Worm (Caenorhabditis elegans) whole organism, young adult: ENCODE results near the gene msp-59.

Experiments used
- B0336.3 ChIP-seq: fragments of 200-800 bp; sonication (Bioruptor generic); IDR thresholded peaks from 2 replicates; pipeline ENCODE4 v1.3.6; 2022; ENCODE audit warnings: missing genetic modification characterization, missing compliant biosample characterization
- F10E7.11 ChIP-seq: sonication (generic microtip); optimal IDR thresholded peaks from 2 replicates; lab custom pipeline; 2017; ENCODE audit warnings: mild to moderate bottlenecking, missing genetic modification characterization, moderate library complexity, missing compliant biosample characterization
- F23B12.7 ChIP-seq: sonication (generic microtip); optimal IDR thresholded peaks from 2 replicates; lab custom pipeline; 2017; ENCODE audit warnings: missing genetic modification characterization, mild to moderate bottlenecking, missing compliant biosample characterization, antibody characterized with exemption, moderate library complexity; ENCODE audit not compliant: insufficient read depth
- F37B4.10 ChIP-seq: fragments of 200-800 bp; sonication (Bioruptor generic); IDR thresholded peaks from 2 replicates; pipeline ENCODE4 v1.3.6; 2022; ENCODE audit warnings: missing genetic modification characterization, missing compliant biosample characterization
- F39B2.1 ChIP-seq: fragments of 200-800 bp; sonication (Bioruptor generic); IDR thresholded peaks from 2 replicates; pipeline ENCODE4 v1.3.6; 2022; ENCODE audit warnings: missing genetic modification reagents, missing genetic modification characterization, missing compliant biosample characterization
- F57A8.1 ChIP-seq: fragments of 200-800 bp; sonication (Bioruptor generic); optimal IDR thresholded peaks from 2 replicates; lab custom pipeline; 2018; ENCODE audit warnings: mild to moderate bottlenecking, missing genetic modification characterization, moderate library complexity, missing compliant biosample characterization
- T07F8.4 ChIP-seq: sonication (generic microtip); optimal IDR thresholded peaks from 2 replicates; lab custom pipeline; 2016; ENCODE audit warnings: mild to moderate bottlenecking, missing genetic modification characterization, moderate library complexity, missing compliant biosample characterization
- Y67H2A.10 ChIP-seq: fragments of 200-800 bp; sonication (Bioruptor generic); conservative IDR thresholded peaks from 2 replicates; pipeline ENCODE4 v1.3.6; 2022; ENCODE audit warnings: missing genetic modification reagents, missing genetic modification characterization, missing compliant biosample characterization
- Y95B8A.8 ChIP-seq: fragments of 200-800 bp; sonication (Bioruptor generic); IDR thresholded peaks from 2 replicates; pipeline ENCODE4 v1.3.6; 2022; ENCODE audit warnings: missing genetic modification reagents, missing genetic modification characterization, missing compliant biosample characterization
- ZK185.1 ChIP-seq: sonication (generic microtip); optimal IDR thresholded peaks from 2 replicates; lab custom pipeline; 2016; ENCODE audit warnings: mild to moderate bottlenecking, missing genetic modification characterization, missing compliant biosample characterization; ENCODE audit not compliant: poor library complexity, severe bottlenecking
- athp-1 ChIP-seq: sonication (generic microtip); optimal IDR thresholded peaks from 2 replicates; lab custom pipeline; 2017; ENCODE audit warnings: mild to moderate bottlenecking, missing genetic modification characterization, missing compliant biosample characterization
- attf-3 ChIP-seq: fragments of 200-800 bp; sonication (Bioruptor generic); conservative IDR thresholded peaks from 2 replicates; pipeline ENCODE4 v1.3.6; 2022; ENCODE audit warnings: missing genetic modification reagents, missing genetic modification characterization, missing compliant biosample characterization
- bed-2 ChIP-seq: fragments of 200-800 bp; sonication (Bioruptor generic); IDR thresholded peaks from 2 replicates; pipeline ENCODE4 v1.3.6; 2022; ENCODE audit warnings: missing genetic modification reagents, missing genetic modification characterization, missing compliant biosample characterization
- ceh-100 ChIP-seq: fragments of 200-800 bp; sonication (Bioruptor generic); IDR thresholded peaks from 2 replicates; pipeline ENCODE4 v1.3.6; 2022; ENCODE audit warnings: missing genetic modification reagents, missing genetic modification characterization, missing compliant biosample characterization
- ceh-40 ChIP-seq: fragments of 200-800 bp; sonication (Bioruptor generic); IDR thresholded peaks from 2 replicates; pipeline ENCODE4 v1.3.6; 2022; ENCODE audit warnings: missing genetic modification characterization, missing compliant biosample characterization
- ceh-79 ChIP-seq: sonication (generic microtip); optimal IDR thresholded peaks from 2 replicates; lab custom pipeline; 2017; ENCODE audit warnings: mild to moderate bottlenecking, missing genetic modification characterization, missing compliant biosample characterization
- ceh-91 ChIP-seq: fragments of 200-800 bp; sonication (Bioruptor generic); IDR thresholded peaks from 2 replicates; pipeline ENCODE4 v1.3.6; 2022; ENCODE audit warnings: missing genetic modification reagents, missing genetic modification characterization, missing compliant biosample characterization
- egl-18 ChIP-seq: fragments of 200-800 bp; sonication (Bioruptor generic); IDR thresholded peaks from 2 replicates; pipeline ENCODE4 v1.3.6; 2022; ENCODE audit warnings: missing genetic modification reagents, missing genetic modification characterization, missing compliant biosample characterization
- ets-4 ChIP-seq: fragments of 200-800 bp; sonication (Bioruptor generic); optimal IDR thresholded peaks from 2 replicates; lab custom pipeline; 2018; ENCODE audit warnings: mild to moderate bottlenecking, missing genetic modification characterization, missing compliant biosample characterization
- fkh-3 ChIP-seq: sonication (generic microtip); optimal IDR thresholded peaks from 2 replicates; lab custom pipeline; 2016; ENCODE audit warnings: mild to moderate bottlenecking, missing genetic modification characterization, missing compliant biosample characterization
- hmg-1.2 ChIP-seq: fragments of 200-800 bp; sonication (Bioruptor generic); IDR thresholded peaks from 2 replicates; pipeline ENCODE4 v1.3.6; 2022; ENCODE audit warnings: missing genetic modification reagents, missing genetic modification characterization, missing compliant biosample characterization
- hsf-1 ChIP-seq: fragments of 200-800 bp; sonication (Bioruptor generic); IDR thresholded peaks from 2 replicates; pipeline ENCODE4 v1.3.6; 2022; ENCODE audit warnings: missing genetic modification reagents, missing genetic modification characterization, missing compliant biosample characterization
- let-607 ChIP-seq, 2 experiments: fragments of 200-800 bp in 1 of 2; sonication (Bioruptor generic) in 1 of 2; sonication (generic microtip) in 1 of 2; optimal IDR thresholded peaks; 2 replicates each; lab custom pipeline; 2016 to 2018; ENCODE audit warnings: mild to moderate bottlenecking in 2 of 2, missing compliant biosample characterization in 2 of 2, missing genetic modification characterization in 2 of 2, moderate library complexity in 2 of 2, missing genotype in 1 of 2
- lin-26 ChIP-seq: fragments of 200-800 bp; sonication (Bioruptor generic); IDR thresholded peaks from 2 replicates; pipeline ENCODE4 v1.3.6; 2022; ENCODE audit warnings: missing genetic modification reagents, missing genetic modification characterization, missing compliant biosample characterization
- lin-35 ChIP-seq, 3 experiments: fragments of 150-350 bp in 2 of 3; sonication (generic microtip) in 1 of 3; optimal IDR thresholded peaks; 2 replicates each; lab custom pipeline; 2014 to 2018; ENCODE audit warnings: missing biosample characterization in 3 of 3, missing genetic modification characterization in 3 of 3, missing genetic modification reagents in 3 of 3
- lin-54 ChIP-seq: fragments of 200-800 bp; sonication (Bioruptor generic); optimal IDR thresholded peaks from 2 replicates; lab custom pipeline; 2018; ENCODE audit warnings: mild to moderate bottlenecking, missing genetic modification characterization, missing compliant biosample characterization
- lsl-1 ChIP-seq: fragments of 200-800 bp; sonication (Bioruptor generic); optimal IDR thresholded peaks from 2 replicates; lab custom pipeline; 2018; ENCODE audit warnings: mild to moderate bottlenecking, missing genetic modification characterization, moderate library complexity, missing compliant biosample characterization
- madf-10 ChIP-seq: sonication (generic microtip); optimal IDR thresholded peaks from 2 replicates; lab custom pipeline; 2016; ENCODE audit warnings: mild to moderate bottlenecking, missing genetic modification characterization, missing compliant biosample characterization
- madf-6 ChIP-seq: fragments of 200-800 bp; sonication (Bioruptor generic); IDR thresholded peaks from 2 replicates; pipeline ENCODE4 v1.3.6; 2022; ENCODE audit warnings: missing genetic modification reagents, missing genetic modification characterization, missing compliant biosample characterization
- mcd-1 ChIP-seq: fragments of 200-800 bp; sonication (Bioruptor generic); IDR thresholded peaks from 2 replicates; pipeline ENCODE4 v1.3.6; 2022; ENCODE audit warnings: missing genetic modification reagents, missing genetic modification characterization, missing compliant biosample characterization
- mel-28 ChIP-seq: sonication (generic microtip); optimal IDR thresholded peaks from 2 replicates; lab custom pipeline; 2016; ENCODE audit warnings: borderline replicate concordance, mild to moderate bottlenecking, missing genetic modification characterization, missing compliant biosample characterization
- mes-4 ChIP-seq: sonication (generic microtip); optimal IDR thresholded peaks from 2 replicates; lab custom pipeline; 2016; ENCODE audit warnings: missing genotype, missing genetic modification characterization, missing compliant biosample characterization
- nfya-2 ChIP-seq: fragments of 200-800 bp; sonication (Bioruptor generic); IDR thresholded peaks from 2 replicates; pipeline ENCODE4 v1.3.6; 2022; ENCODE audit warnings: missing genetic modification reagents, missing genetic modification characterization, missing compliant biosample characterization
- nhr-120 ChIP-seq: fragments of 200-800 bp; sonication (Bioruptor generic); IDR thresholded peaks from 2 replicates; pipeline ENCODE4 v1.3.6; 2022; ENCODE audit warnings: missing genetic modification characterization, missing compliant biosample characterization
- rcor-1 ChIP-seq: fragments of 200-800 bp; sonication (Bioruptor generic); IDR thresholded peaks from 2 replicates; pipeline ENCODE4 v1.3.6; 2022; ENCODE audit warnings: missing genetic modification reagents, missing genetic modification characterization, missing compliant biosample characterization
- rec-8 ChIP-seq, 2 experiments: sonication (generic microtip); optimal IDR thresholded peaks; 2 replicates each; lab custom pipeline; 2016; ENCODE audit warnings: mild to moderate bottlenecking in 2 of 2, missing genetic modification characterization in 2 of 2, missing genetic modification reagents in 2 of 2, missing genotype in 2 of 2, missing biosample characterization in 1 of 2, missing compliant biosample characterization in 1 of 2, moderate library complexity in 1 of 2
- sdz-38 ChIP-seq: sonication (generic microtip); optimal IDR thresholded peaks from 2 replicates; lab custom pipeline; 2016; ENCODE audit warnings: missing genotype, missing genetic modification characterization, missing compliant biosample characterization
- snpc-1.1 ChIP-seq: sonication (generic microtip); optimal IDR thresholded peaks from 2 replicates; lab custom pipeline; 2017; ENCODE audit warnings: missing genetic modification characterization, mild to moderate bottlenecking, missing compliant biosample characterization, antibody characterized with exemption, moderate library complexity, missing genotype, missing genetic modification reagents; ENCODE audit not compliant: insufficient read depth
- somi-1 ChIP-seq: fragments of 200-800 bp; sonication (Bioruptor generic); optimal IDR thresholded peaks from 2 replicates; lab custom pipeline; 2018; ENCODE audit warnings: mild to moderate bottlenecking, missing genetic modification characterization, missing compliant biosample characterization
- sptf-2 ChIP-seq: fragments of 200-800 bp; sonication (Bioruptor generic); optimal IDR thresholded peaks from 2 replicates; lab custom pipeline; 2018; ENCODE audit warnings: mild to moderate bottlenecking, missing genetic modification characterization, missing compliant biosample characterization
- tlf-1 ChIP-seq: fragments of 200-800 bp; sonication (Bioruptor generic); optimal IDR thresholded peaks from 2 replicates; lab custom pipeline; 2018; ENCODE audit warnings: mild to moderate bottlenecking, missing genetic modification characterization, missing compliant biosample characterization
- ztf-3 ChIP-seq: fragments of 200-800 bp; sonication (Bioruptor generic); optimal IDR thresholded peaks from 2 replicates; lab custom pipeline; 2018; ENCODE audit warnings: mild to moderate bottlenecking, missing genetic modification characterization, missing compliant biosample characterization

The msp-59 gene

DNA sequence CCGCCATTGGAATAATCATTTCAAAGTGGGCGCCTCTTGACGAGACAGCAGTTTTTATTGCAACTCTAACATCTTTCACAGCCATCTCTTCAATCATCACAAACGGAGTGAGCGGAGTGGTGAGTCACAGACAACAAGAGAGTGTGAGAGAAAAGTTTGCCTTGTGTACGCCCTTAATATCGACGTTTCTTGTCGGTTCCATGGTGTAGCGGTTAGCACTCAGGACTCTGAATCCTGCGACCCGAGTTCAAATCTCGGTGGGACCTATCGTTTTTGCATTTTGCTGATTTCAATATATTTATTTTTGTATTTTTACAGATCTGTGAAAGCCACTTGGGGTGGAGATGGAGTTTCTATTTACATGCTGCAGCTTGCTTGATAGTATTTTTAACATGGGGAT lies 21.6 kb upstream of the msp-59 start (continued):
- no peak for TF ChIP-seq Y95B8A.8
- peak; percentile 42 for TF ChIP-seq snpc-1.1 (tag; lab: Kevin White, UChicago)
- TF ChIP-seq ceh-91 = no peak
- no peak for TF ChIP-seq ets-4
- no peak for TF ChIP-seq F10E7.11 (tag; lab: Kevin White, UChicago)
- peak; percentile 89 for TF ChIP-seq F23B12.7 (tag; lab: Kevin White, UChicago)
- TF ChIP-seq attf-3 = 0 out of 2 replicates have a peak, but pooled peaks have one; percentile 33
- TF ChIP-seq ZK185.1 (tag; lab: Kevin White, UChicago) = peak; percentile 87
- peak; percentile 26 for TF ChIP-seq madf-10 (tag; lab: Kevin White, UChicago)
- TF ChIP-seq lin-26 = no peak; the same call in none of the 2 replicates
- no peak for TF ChIP-seq madf-6 (GFP tag; lab: Robert Waterston, UW)
- TF ChIP-seq tlf-1 (GFP tag; lab: Kevin White, UChicago) = peak; percentile 1
- no peak for TF ChIP-seq egl-18
- peak in 1 of 2 experiments; percentile 45 for TF ChIP-seq let-607 (tag; optimal IDR thresholded peaks at IDR 0.05; lab: Kevin White, UChicago)
- TF ChIP-seq athp-1 (tag; lab: Kevin White, UChicago) = peak; percentile 31
- TF ChIP-seq hmg-1.2 = peak; percentile 60

DNA sequence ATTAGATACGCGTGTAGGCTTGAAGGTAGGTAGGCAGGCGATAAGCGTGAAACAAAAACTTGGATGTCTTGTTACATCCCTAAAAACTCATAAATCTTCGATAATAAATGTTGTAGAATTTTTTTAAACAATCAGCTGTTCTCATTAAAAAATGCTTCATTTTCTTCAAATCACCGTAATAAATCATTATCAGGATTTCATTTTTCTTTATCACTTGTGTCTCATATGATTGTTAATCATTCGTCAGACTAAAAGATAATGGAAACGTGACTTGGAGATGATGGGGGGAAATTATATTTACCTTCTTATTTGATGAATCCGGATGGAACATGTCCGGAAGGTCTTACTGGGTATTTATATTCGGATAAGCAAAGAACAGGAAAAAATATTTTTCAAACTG lies 20.6 kb upstream of the msp-59 start:
- peak; percentile 4 for TF ChIP-seq somi-1 (GFP tag; lab: Kevin White, UChicago)
- TF ChIP-seq hsf-1 (GFP tag; lab: Robert Waterston, UW) = no peak
- no peak for TF ChIP-seq snpc-1.1 (tag; lab: Kevin White, UChicago)
- no peak for TF ChIP-seq lsl-1 (GFP tag; lab: Kevin White, UChicago)

DNA sequence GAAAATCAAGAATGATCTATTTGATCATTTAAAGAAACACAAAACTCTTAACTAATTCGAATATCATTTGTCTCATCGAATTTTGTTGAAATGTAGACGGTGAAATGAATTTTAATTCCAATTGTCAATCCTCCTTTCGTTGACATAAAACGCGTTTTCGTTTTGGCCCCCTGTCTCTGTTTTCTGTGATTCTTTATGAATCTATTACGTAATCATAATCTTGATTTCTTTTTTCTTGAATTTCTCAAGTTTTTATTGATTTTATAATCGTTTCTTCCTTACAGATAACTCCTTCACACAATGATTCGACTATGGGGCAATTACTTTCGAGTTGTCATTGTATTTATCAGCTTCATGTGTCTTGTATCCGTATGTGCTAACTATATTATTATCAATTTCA lies 19.3 kb upstream of the msp-59 start, which contains the start of gene Y4C6B.3:
Y4C6B.3 (plus strand) TSS at position 301 of the 400 bp plus-strand sequence.
- TF ChIP-seq bed-2 (GFP tag; lab: Robert Waterston, UW) (no peak), ets-4 (no peak), sptf-2 (GFP tag; lab: Kevin White, UChicago) (no peak), F39B2.1 (GFP tag; lab: Robert Waterston, UW) (no peak), rcor-1 (GFP tag; lab: Robert Waterston, UW) (no peak), F37B4.10 (no peak), sdz-38 (tag; lab: Kevin White, UChicago) (no peak), fkh-3 (tag; lab: Kevin White, UChicago) (no peak), ceh-91 (no peak), lin-35 (GFP tag; optimal IDR thresholded peaks at IDR 0.05; lab: Kevin White, UChicago) (no peak)

DNA sequence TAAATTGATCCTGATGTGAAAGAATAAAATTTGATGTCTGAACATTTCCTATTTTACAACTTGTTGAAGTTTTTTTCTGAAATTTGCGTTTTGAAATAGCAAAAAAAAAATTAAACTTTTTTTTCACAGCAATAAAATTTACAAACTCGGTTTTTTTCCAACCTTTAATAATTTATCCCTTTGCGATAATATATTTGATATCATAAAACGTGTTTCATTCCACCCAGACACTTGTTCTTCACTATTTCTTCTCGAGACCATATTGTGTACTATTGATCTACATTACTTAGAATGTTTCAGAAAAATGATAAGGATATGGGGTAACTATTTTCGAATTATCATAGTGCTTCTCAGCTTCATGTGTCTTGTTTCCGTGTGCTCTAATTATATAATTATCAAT lies 13.2 kb upstream of the msp-59 start, which contains the start of gene Y4C6B.4:
Y4C6B.4 (plus strand) TSS at position 301 of the 400 bp plus-strand sequence.
- TF ChIP-seq mel-28 = no peak
- no peak for TF ChIP-seq ztf-3 (GFP tag; lab: Kevin White, UChicago)
- TF ChIP-seq F57A8.1 (GFP tag; lab: Kevin White, UChicago) = no peak
- no peak for TF ChIP-seq B0336.3 (GFP tag; lab: Robert Waterston, UW)
- no peak for TF ChIP-seq ceh-40 (GFP tag; lab: Robert Waterston, UW)
- TF ChIP-seq ceh-100 = no peak
- TF ChIP-seq mcd-1 (GFP tag; lab: Robert Waterston, UW) = no peak
- TF ChIP-seq lin-54 (GFP tag; lab: Kevin White, UChicago) = no peak
- TF ChIP-seq Y67H2A.10 (GFP tag; lab: Robert Waterston, UW) = no peak
- no peak for TF ChIP-seq Y95B8A.8
- TF ChIP-seq rec-8 (tag; optimal IDR thresholded peaks at IDR 0.05; lab: Kevin White, UChicago) = no peak
- no peak for TF ChIP-seq mes-4 (tag; lab: Kevin White, UChicago)
- TF ChIP-seq nhr-120 (GFP tag; lab: Robert Waterston, UW) = no peak
- TF ChIP-seq ceh-79 = no peak
- TF ChIP-seq nfya-2 (GFP tag; lab: Robert Waterston, UW) = no peak
- TF ChIP-seq T07F8.4 (tag; lab: Kevin White, UChicago) = no peak
- TF ChIP-seq, all 124 proteins: peak for 0
